Fruit fly (Drosophila melanogaster): ENCODE measurements around the gene CG6999.

The CG6999 gene

dm6 chrX:9062665-9063064, 25.5 kb upstream of the CG6999 start (continued):
- TF ChIP-seq CHES-1-like (GFP tag; optimal IDR thresholded peaks at IDR 0.05) (no peak), bsh (GFP tag; optimal IDR thresholded peaks at IDR 0.05) (peak in 1 of 2 experiments; percentile 5), Gug (GFP tag; IDR thresholded peaks at IDR 0.05) (no peak), ash1 (GFP tag; optimal IDR thresholded peaks at IDR 0.05) (no peak), CG10565 (GFP tag; optimal IDR thresholded peaks at IDR 0.05) (no peak), CG11085 (GFP tag; IDR thresholded peaks at IDR 0.05) (0 out of 2 replicates have a peak, but pooled peaks have one; percentile 33), CG14710 (tag; optimal IDR thresholded peaks at IDR 0.05) (no peak), MBD-R2 (GFP tag; IDR thresholded peaks at IDR 0.05) (no peak), CG18619 (GFP tag; optimal IDR thresholded peaks at IDR 0.05) (peak; percentile 21), Hsf (GFP tag; optimal IDR thresholded peaks at IDR 0.05) (no peak), CG6254 (GFP tag; optimal IDR thresholded peaks at IDR 0.05) (no peak), Sox102F (GFP tag; optimal IDR thresholded peaks at IDR 0.05) (peak; percentile 52), Tbp (GFP tag; optimal IDR thresholded peaks at IDR 0.05) (no peak), sima (GFP tag; optimal IDR thresholded peaks at IDR 0.05) (no peak), CG17829 (tag; optimal IDR thresholded peaks at IDR 0.05) (peak; percentile 8), CG7839 (tag; optimal IDR thresholded peaks at IDR 0.05) (peak; percentile 54), HLH3B (GFP tag; IDR thresholded peaks at IDR 0.05) (peak; percentile 27; the same call in 1 of the 2 replicates), CG17328 (GFP tag; IDR thresholded peaks at IDR 0.05) (no peak), dysf (GFP tag; IDR thresholded peaks at IDR 0.05) (peak; percentile 60; the same call in 1 of the 3 replicates), CoRest (tag; optimal IDR thresholded peaks at IDR 0.05) (peak; percentile 16), prd (optimal IDR thresholded peaks at IDR 0.05) (no peak), prd (GFP tag; IDR thresholded peaks at IDR 0.05) (peak; percentile 67), lab (GFP tag; optimal IDR thresholded peaks at IDR 0.05) (no peak), CG2712 (tag; optimal IDR thresholded peaks at IDR 0.05) (peak; percentile 52), CG10543 (GFP tag; optimal IDR thresholded peaks at IDR 0.05) (no peak), kni (GFP tag; optimal IDR thresholded peaks at IDR 0.05) (no peak), CG7357 (GFP tag; IDR thresholded peaks at IDR 0.05) (peak; percentile 25; the same call in 1 of the 3 replicates), CG2678 (tag; optimal IDR thresholded peaks at IDR 0.05) (peak; percentile 4), luna (GFP tag; optimal IDR thresholded peaks at IDR 0.05) (no peak), CG7928 (GFP tag; optimal IDR thresholded peaks at IDR 0.05) (no peak), ssp (GFP tag; IDR thresholded peaks at IDR 0.05) (0 out of 2 replicates have a peak, but pooled peaks have one; percentile 28), CG2120 (GFP tag; optimal IDR thresholded peaks at IDR 0.05) (peak; percentile 15), pan (optimal IDR thresholded peaks at IDR 0.05) (no peak), pan (GFP tag; optimal IDR thresholded peaks at IDR 0.05 in 1 of 2, IDR thresholded peaks at IDR 0.05 in 1 of 2) (peak in 1 of 2 experiments; percentile 31), Drgx (GFP tag; IDR thresholded peaks at IDR 0.05) (peak; percentile 67), hkb (optimal IDR thresholded peaks at IDR 0.05) (no peak), hkb (GFP tag; IDR thresholded peaks at IDR 0.05) (peak; percentile 36), Dek (tag; optimal IDR thresholded peaks at IDR 0.05) (peak; percentile 10), gem (tag; optimal IDR thresholded peaks at IDR 0.05) (peak; percentile 53), pzg (GFP tag; optimal IDR thresholded peaks at IDR 0.05) (no peak), ttk (GFP tag; IDR thresholded peaks at IDR 0.05) (0 out of 2 replicates have a peak, but pooled peaks have one; percentile 7), HLHmδ (GFP tag; optimal IDR thresholded peaks at IDR 0.05) (no peak), Mad (GFP tag; optimal IDR thresholded peaks at IDR 0.05) (no peak), ac (GFP tag; optimal IDR thresholded peaks at IDR 0.05) (no peak), ci (GFP tag; IDR thresholded peaks at IDR 0.05) (peak; percentile 62; the same call in 1 of the 3 replicates), CG8765 (GFP tag; IDR thresholded peaks at IDR 0.05) (no peak), grau (tag; optimal IDR thresholded peaks at IDR 0.05) (peak; percentile 13), sob (GFP tag; IDR thresholded peaks at IDR 0.05) (peak; percentile 53), CG10366 (GFP tag; IDR thresholded peaks at IDR 0.05) (peak; percentile 37; the same call in 1 of the 2 replicates), CG9932 (GFP tag; IDR thresholded peaks at IDR 0.05) (peak; percentile 24; the same call in 1 of the 2 replicates), esg (GFP tag; conservative IDR thresholded peaks at IDR 0.05) (peak; percentile 26; the same call in 1 of the 2 replicates), disco-r (GFP tag; optimal IDR thresholded peaks at IDR 0.05) (no peak)

Measured in whole organism, embryonic.